Fruit fly (Drosophila melanogaster) whole organism, pupa: ENCODE measurements around the gene Jig.

Experiments used
- CG10348 ChIP-seq: fragments of 200-800 bp; sonication (Bioruptor generic); IDR thresholded peaks from 2 replicates; pipeline ENCODE4 v1.3.6; 2022; ENCODE audit warnings: missing biosample characterization, missing genetic modification characterization
- CG13204 ChIP-seq: fragments of 200-800 bp; sonication (Bioruptor generic); optimal IDR thresholded peaks from 2 replicates; lab custom pipeline; 2018; ENCODE audit warnings: missing biosample characterization, mild to moderate bottlenecking, missing genetic modification characterization, moderate library complexity
- CG34367 ChIP-seq: fragments of 200-800 bp; sonication (Bioruptor generic); optimal IDR thresholded peaks from 2 replicates; lab custom pipeline; 2018; ENCODE audit warnings: missing biosample characterization, mild to moderate bottlenecking, missing genetic modification characterization
- CG8301 ChIP-seq: fragments of 200-800 bp; sonication (Bioruptor generic); optimal IDR thresholded peaks from 2 replicates; lab custom pipeline; 2018; ENCODE audit warnings: missing biosample characterization, mild to moderate bottlenecking, missing genetic modification characterization
- EcR ChIP-seq: fragments of 200-800 bp; sonication (Bioruptor generic); optimal IDR thresholded peaks from 3 replicates; lab custom pipeline; 2019; ENCODE audit warnings: missing biosample characterization, missing genetic modification characterization, mild to moderate bottlenecking, moderate library complexity, missing genetic modification reagents
- Ets98B ChIP-seq: fragments of 200-800 bp; sonication (Bioruptor generic); IDR thresholded peaks from 2 replicates; pipeline ENCODE4 v1.3.6; 2022; ENCODE audit warnings: missing biosample characterization, missing genetic modification characterization
- Pif1A ChIP-seq: fragments of 200-800 bp; sonication (Bioruptor generic); optimal IDR thresholded peaks from 3 replicates; lab custom pipeline; 2016; ENCODE audit warnings: missing biosample characterization, missing genetic modification characterization
- Pif1B ChIP-seq: fragments of 200-800 bp; sonication (Bioruptor generic); optimal IDR thresholded peaks from 3 replicates; lab custom pipeline; 2016; ENCODE audit warnings: missing biosample characterization, missing genetic modification characterization

DNA sequence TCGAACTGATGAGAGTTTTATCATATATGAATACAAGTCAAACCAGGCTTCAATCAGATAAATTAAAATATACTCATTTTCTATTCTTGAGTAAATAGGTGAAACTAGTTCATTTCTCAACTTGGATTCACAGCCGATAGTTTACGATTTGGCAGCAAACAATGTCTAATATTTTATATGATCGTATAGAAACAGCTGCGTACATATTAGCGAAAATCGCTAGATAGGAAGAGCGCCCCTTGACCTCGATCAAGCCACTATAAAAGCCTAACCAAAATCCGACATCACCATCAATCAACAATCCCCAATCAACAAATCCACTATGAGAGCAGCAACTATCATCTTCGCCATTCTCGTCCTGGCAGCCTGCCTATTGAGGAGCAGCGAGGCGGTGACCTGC, 1.3 kb downstream of the Jig start, which contains the start of gene CG14851:
- no peak for TF ChIP-seq EcR (GFP tag; lab: Kevin White, UChicago)
- no peak for TF ChIP-seq Ets98B (GFP tag; lab: Robert Waterston, UW)
- no peak for TF ChIP-seq CG10348
- TF ChIP-seq CG34367 (tag; lab: Kevin White, UChicago) = no peak
- TF ChIP-seq CG8301 = no peak
- TF ChIP-seq CG13204 (GFP tag; lab: Kevin White, UChicago) = no peak
- TF ChIP-seq Pif1A = no peak
- no peak for TF ChIP-seq Pif1B (GFP tag; lab: Kevin White, UChicago)
